Worm (Caenorhabditis elegans) whole organism, late embryonic: ENCODE data around the gene C50B8.6.

Source experiments
- ceh-14 ChIP-seq: sonication (generic microtip); optimal IDR thresholded peaks from 2 replicates; lab custom pipeline; 2016; ENCODE audit warnings: missing genotype, missing genetic modification characterization, missing compliant biosample characterization
- elt-2 ChIP-seq: sonication (generic microtip); optimal IDR thresholded peaks from 2 replicates; lab custom pipeline; 2016; ENCODE audit warnings: missing genetic modification reagents, missing genetic modification characterization, missing compliant biosample characterization
- fkh-10 ChIP-seq: fragments of 150-350 bp; optimal IDR thresholded peaks from 2 replicates; lab custom pipeline; 2014; ENCODE audit warnings: missing biosample characterization, missing genetic modification reagents, missing genetic modification characterization
- gmeb-2 ChIP-seq: sonication (generic microtip); optimal IDR thresholded peaks from 2 replicates; lab custom pipeline; 2016; ENCODE audit warnings: missing genetic modification characterization, inconsistent platforms, missing compliant biosample characterization
- pax-1 ChIP-seq: fragments of 150-350 bp; optimal IDR thresholded peaks from 2 replicates; lab custom pipeline; 2014; ENCODE audit warnings: missing biosample characterization, missing genetic modification characterization

DNA sequence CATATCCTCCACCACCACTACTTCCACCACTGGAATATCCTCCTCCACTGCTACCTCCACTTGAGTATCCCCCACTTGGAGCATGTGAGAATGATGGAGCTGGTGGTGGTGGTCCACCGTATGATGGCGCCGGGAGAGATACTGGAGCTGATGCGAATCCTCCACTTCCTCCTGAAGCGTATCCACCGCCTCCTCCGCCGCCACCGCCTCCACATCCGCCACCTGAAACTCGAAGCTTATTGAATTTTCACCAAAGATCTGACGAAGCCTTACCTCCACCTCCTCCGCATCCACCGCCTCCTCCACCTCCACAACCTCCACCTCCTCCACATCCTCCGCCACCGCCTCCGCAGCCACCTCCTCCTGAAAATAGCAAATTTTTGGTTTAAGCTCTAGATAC is 16.0 kb upstream of the C50B8.6 start:
- TF ChIP-seq elt-2 (tag; lab: Kevin White, UChicago) (no peak), pax-1 (no peak), ceh-14 (no peak), gmeb-2 (tag; lab: Kevin White, UChicago) (no peak), fkh-10 (GFP tag; lab: Kevin White, UChicago) (no peak)
